Worm (Caenorhabditis elegans) whole organism, L1 larva: Measurements from ENCODE around the gene D1044.6.

Source experiments
- Y116A8C.19 ChIP-seq: sonication (generic microtip); optimal IDR thresholded peaks from 2 replicates; lab custom pipeline; 2016; ENCODE audit warnings: missing compliant biosample characterization, missing genetic modification characterization, borderline replicate concordance
- aha-1 ChIP-seq: fragments of 150-350 bp; optimal IDR thresholded peaks from 2 replicates; lab custom pipeline; 2014; ENCODE audit warnings: missing biosample characterization, missing genetic modification characterization
- alr-1 ChIP-seq: fragments of 200-800 bp; sonication (Bioruptor generic); optimal IDR thresholded peaks from 2 replicates; lab custom pipeline; 2018; ENCODE audit warnings: borderline replicate concordance, mild to moderate bottlenecking, missing genetic modification characterization, missing compliant biosample characterization
- ceh-82 ChIP-seq, 3 experiments: fragments of 150-350 bp in 1 of 3; sonication (generic microtip) in 2 of 3; optimal IDR thresholded peaks; 2 replicates each; lab custom pipeline; 2014 to 2017; ENCODE audit warnings: missing biosample characterization in 3 of 3, missing genetic modification characterization in 3 of 3
- ces-1 ChIP-seq: fragments of 150-350 bp; optimal IDR thresholded peaks from 2 replicates; lab custom pipeline; 2014; ENCODE audit warnings: missing biosample characterization, missing genetic modification reagents, missing genetic modification characterization
- dsc-1 ChIP-seq: sonication (generic microtip); optimal IDR thresholded peaks from 2 replicates; lab custom pipeline; 2016; ENCODE audit warnings: mild to moderate bottlenecking, missing genetic modification characterization, missing compliant biosample characterization
- efl-1 ChIP-seq, 4 experiments: fragments of 150-350 bp; optimal IDR thresholded peaks in 3 of 4; peaks in 1 of 4; 1 replicate in 1 of 4; 2 replicates in 3 of 4; lab custom pipeline; 2014; ENCODE audit warnings: missing biosample characterization in 2 of 4, missing genetic modification characterization in 2 of 4, missing genetic modification reagents in 2 of 4
- egl-13 ChIP-seq: sonication (generic microtip); optimal IDR thresholded peaks from 2 replicates; lab custom pipeline; 2016; ENCODE audit warnings: missing genotype, missing genetic modification reagents, missing genetic modification characterization, missing compliant biosample characterization
- egl-27 ChIP-seq, 2 experiments: fragments of 150-350 bp in 1 of 2; sonication (generic microtip); optimal IDR thresholded peaks; 3 replicates each; lab custom pipeline; 2017 to 2018; ENCODE audit warnings: missing biosample characterization in 2 of 2, missing genetic modification characterization in 2 of 2, missing genetic modification reagents in 2 of 2
- elt-3 ChIP-seq, 6 experiments: fragments of 150-350 bp in 1 of 6; sonication (generic microtip); optimal IDR thresholded peaks; 2 replicates each; lab custom pipeline; 2017 to 2018; ENCODE audit warnings: missing biosample characterization in 6 of 6, missing genetic modification characterization in 6 of 6, inconsistent platforms in 1 of 6
- ets-5 ChIP-seq: fragments of 200-800 bp; sonication (Bioruptor generic); IDR thresholded peaks from 2 replicates; pipeline ENCODE4 v1.3.6; 2022; ENCODE audit warnings: missing genetic modification characterization, missing compliant biosample characterization
- fkh-8 ChIP-seq: sonication (generic microtip); optimal IDR thresholded peaks from 2 replicates; lab custom pipeline; 2016; ENCODE audit warnings: mild to moderate bottlenecking, missing genetic modification characterization, missing compliant biosample characterization
- fos-1 ChIP-seq: fragments of 150-350 bp; optimal IDR thresholded peaks from 2 replicates; lab custom pipeline; 2014; ENCODE audit warnings: missing biosample characterization, missing genetic modification characterization
- hlh-17 ChIP-seq: fragments of 200-800 bp; sonication (Bioruptor generic); optimal IDR thresholded peaks from 2 replicates; lab custom pipeline; 2018; ENCODE audit warnings: missing genetic modification characterization, mild to moderate bottlenecking, missing compliant biosample characterization, moderate library complexity, borderline replicate concordance
- hpl-2 ChIP-seq: fragments of 150-350 bp; optimal IDR thresholded peaks from 2 replicates; lab custom pipeline; 2014; ENCODE audit warnings: missing biosample characterization, missing genetic modification reagents, missing genetic modification characterization
- isw-1 ChIP-seq: fragments of 200-800 bp; sonication (Bioruptor generic); IDR thresholded peaks from 2 replicates; pipeline ENCODE4 v1.3.6; 2022; ENCODE audit warnings: missing genetic modification characterization, missing compliant biosample characterization
- jun-1 ChIP-seq: fragments of 150-350 bp; optimal IDR thresholded peaks from 2 replicates; lab custom pipeline; 2014; ENCODE audit warnings: missing biosample characterization, missing genetic modification reagents, missing genetic modification characterization
- lin-13 ChIP-seq: fragments of 150-350 bp; optimal IDR thresholded peaks from 2 replicates; lab custom pipeline; 2014; ENCODE audit warnings: missing biosample characterization, missing genetic modification reagents, missing genetic modification characterization
- lin-15B ChIP-seq: fragments of 150-350 bp; sonication (generic microtip); optimal IDR thresholded peaks from 3 replicates; lab custom pipeline; 2014; ENCODE audit warnings: missing biosample characterization, missing genetic modification characterization
- lin-35 ChIP-seq, 2 experiments: fragments of 150-350 bp; optimal IDR thresholded peaks; 2 replicates each; lab custom pipeline; 2014; ENCODE audit warnings: missing biosample characterization in 2 of 2, missing genetic modification characterization in 2 of 2, missing genetic modification reagents in 2 of 2
- lin-39 ChIP-seq: fragments of 150-350 bp; optimal IDR thresholded peaks from 2 replicates; lab custom pipeline; 2014; ENCODE audit warnings: missing biosample characterization, missing genetic modification reagents, missing genetic modification characterization
- lir-3 ChIP-seq: sonication (generic microtip); optimal IDR thresholded peaks from 2 replicates; lab custom pipeline; 2016; ENCODE audit warnings: mild to moderate bottlenecking, missing genetic modification characterization, moderate library complexity, missing compliant biosample characterization; ENCODE audit not compliant: poor library complexity
- lsy-2 ChIP-seq, 2 experiments: fragments of 150-350 bp; optimal IDR thresholded peaks; 2 replicates each; lab custom pipeline; 2014; ENCODE audit warnings: missing biosample characterization in 2 of 2, missing genetic modification characterization in 2 of 2
- mab-9 ChIP-seq: fragments of 200-800 bp; sonication (Bioruptor generic); IDR thresholded peaks from 2 replicates; pipeline ENCODE4 v1.3.6; 2022; ENCODE audit warnings: missing genetic modification reagents, missing genetic modification characterization, missing compliant biosample characterization
- mdl-1 ChIP-seq, 2 experiments: fragments of 150-350 bp; optimal IDR thresholded peaks; 2 replicates each; lab custom pipeline; 2014 to 2017; ENCODE audit warnings: missing biosample characterization in 2 of 2, missing genetic modification characterization in 2 of 2, inconsistent platforms in 1 of 2
- nhr-12 ChIP-seq: sonication (generic microtip); optimal IDR thresholded peaks from 2 replicates; lab custom pipeline; 2017; ENCODE audit warnings: missing biosample characterization, missing genetic modification characterization
- nhr-20 ChIP-seq: sonication (generic microtip); optimal IDR thresholded peaks from 2 replicates; lab custom pipeline; 2016; ENCODE audit warnings: mild to moderate bottlenecking, missing genetic modification characterization, missing compliant biosample characterization
- nhr-237 ChIP-seq: fragments of 150-350 bp; optimal IDR thresholded peaks from 2 replicates; lab custom pipeline; 2014; ENCODE audit warnings: missing biosample characterization, missing genetic modification characterization
- nhr-28 ChIP-seq: fragments of 150-350 bp; optimal IDR thresholded peaks from 2 replicates; lab custom pipeline; 2014; ENCODE audit warnings: missing biosample characterization, missing genetic modification characterization
- nhr-47 ChIP-seq: sonication (generic microtip); optimal IDR thresholded peaks from 2 replicates; lab custom pipeline; 2016; ENCODE audit warnings: mild to moderate bottlenecking, missing genetic modification characterization, moderate library complexity, missing compliant biosample characterization
- nhr-77 ChIP-seq: fragments of 150-350 bp; optimal IDR thresholded peaks from 2 replicates; lab custom pipeline; 2014; ENCODE audit warnings: missing biosample characterization, missing genetic modification characterization
- nhr-85 ChIP-seq: sonication (generic microtip); peaks from one replicate; lab custom pipeline; 2016; ENCODE audit warnings: missing genetic modification characterization, inconsistent platforms, missing compliant biosample characterization
- pax-3 ChIP-seq: fragments of 200-800 bp; sonication (Bioruptor generic); optimal IDR thresholded peaks from 2 replicates; lab custom pipeline; 2018; ENCODE audit warnings: mild to moderate bottlenecking, missing genetic modification characterization, moderate library complexity, missing compliant biosample characterization
- rnt-1 ChIP-seq: sonication (generic microtip); optimal IDR thresholded peaks from 2 replicates; lab custom pipeline; 2016; ENCODE audit warnings: mild to moderate bottlenecking, missing genetic modification characterization, moderate library complexity, missing compliant biosample characterization
- snu-23 ChIP-seq: sonication (generic microtip); optimal IDR thresholded peaks from 2 replicates; lab custom pipeline; 2016; ENCODE audit warnings: missing genetic modification characterization, missing compliant biosample characterization
- sptf-1 ChIP-seq: fragments of 150-350 bp; optimal IDR thresholded peaks from 2 replicates; lab custom pipeline; 2014; ENCODE audit warnings: missing biosample characterization, missing genetic modification characterization
- sup-37 ChIP-seq: fragments of 200-800 bp; sonication (Bioruptor generic); optimal IDR thresholded peaks from 2 replicates; lab custom pipeline; 2018; ENCODE audit warnings: mild to moderate bottlenecking, missing genetic modification characterization, missing compliant biosample characterization
- tbx-2 ChIP-seq: sonication (generic microtip); optimal IDR thresholded peaks from 2 replicates; lab custom pipeline; 2016; ENCODE audit warnings: missing genetic modification characterization, missing compliant biosample characterization
- unc-130 ChIP-seq: fragments of 150-350 bp; optimal IDR thresholded peaks from 2 replicates; lab custom pipeline; 2017; ENCODE audit warnings: missing biosample characterization, missing genetic modification characterization, inconsistent platforms
- unc-30 ChIP-seq: sonication (generic microtip); optimal IDR thresholded peaks from 2 replicates; lab custom pipeline; 2017; ENCODE audit warnings: missing biosample characterization, missing genetic modification characterization
- unc-62 ChIP-seq: fragments of 150-350 bp; optimal IDR thresholded peaks from 2 replicates; lab custom pipeline; 2014; ENCODE audit warnings: missing biosample characterization, missing genetic modification reagents, missing genetic modification characterization
- unc-98 ChIP-seq: fragments of 200-800 bp; sonication (Bioruptor generic); IDR thresholded peaks from 2 replicates; pipeline ENCODE4 v1.3.6; 2022; ENCODE audit warnings: missing genetic modification characterization, missing compliant biosample characterization
- vab-15 ChIP-seq: sonication (generic microtip); optimal IDR thresholded peaks from 2 replicates; lab custom pipeline; 2017; ENCODE audit warnings: missing genotype, mild to moderate bottlenecking, missing genetic modification characterization, missing compliant biosample characterization
- xbp-1 ChIP-seq: sonication (generic microtip); optimal IDR thresholded peaks from 2 replicates; lab custom pipeline; 2016; ENCODE audit warnings: missing genetic modification characterization, missing compliant biosample characterization

The D1044.6 gene

ce11 chrIII:5563680-5564079, 20.7 kb upstream of the D1044.6 start (continued):
- TF ChIP-seq efl-1 (optimal IDR thresholded peaks at IDR 0.05; lab: Kevin White, UChicago), result peak; percentile 11 to 19
- TF ChIP-seq efl-1 (GFP tag; optimal IDR thresholded peaks at IDR 0.05 in 1 of 2; lab: Kevin White, UChicago), result peak in 1 of 2 experiments; percentile 87
- TF ChIP-seq, all 84 proteins: peak for 16

- TF ChIP-seq egl-27 (tag; optimal IDR thresholded peaks at IDR 0.05; lab: Kevin White, UChicago) (no peak), unc-62 (no peak), lsy-2 (tag; optimal IDR thresholded peaks at IDR 0.05; lab: Kevin White, UChicago) (no peak), nhr-77 (tag; lab: Kevin White, UChicago) (no peak), mab-9 (GFP tag; lab: Robert Waterston, UW) (no peak), lin-13 (no peak), nhr-85 (tag; lab: Kevin White, UChicago) (peak; percentile 1)
Measured at ce11 chrIII:5557246-5557819, 14.4 kb upstream of the D1044.6 start, which contains the start of gene rpc-2. rpc-2 (plus strand) TSS chrIII:5557365.

- TF ChIP-seq xbp-1 (peak; percentile 82), aha-1 (no peak), sptf-1 (tag; lab: Kevin White, UChicago) (no peak), egl-27 (tag; optimal IDR thresholded peaks at IDR 0.05; lab: Kevin White, UChicago) (no peak), ceh-82 (tag; optimal IDR thresholded peaks at IDR 0.05; lab: Kevin White, UChicago) (peak; percentile 42 to 81 (median 63)), sup-37 (GFP tag; lab: Kevin White, UChicago) (no peak), nhr-20 (peak; percentile 90), snu-23 (peak; percentile 89), lin-39 (tag; lab: Kevin White, UChicago) (peak; percentile 69), alr-1 (tag; lab: Kevin White, UChicago) (no peak), nhr-85 (tag; lab: Kevin White, UChicago) (peak; percentile 89), vab-15 (tag; lab: Kevin White, UChicago) (peak; percentile 7), dsc-1 (tag; lab: Kevin White, UChicago) (peak; percentile 90), ets-5 (GFP tag; lab: Robert Waterston, UW) (no peak), jun-1 (no peak), elt-3 (tag; optimal IDR thresholded peaks at IDR 0.05; lab: Kevin White, UChicago) (peak in 1 of 6 experiments; percentile 61), isw-1 (GFP tag; lab: Robert Waterston, UW) (peak; percentile 53; the same call in 1 of the 2 replicates), nhr-47 (tag; lab: Kevin White, UChicago) (peak; percentile 80), fkh-8 (peak; percentile 23), Y116A8C.19 (tag; lab: Kevin White, UChicago) (no peak), pax-3 (tag; lab: Kevin White, UChicago) (no peak), nhr-12 (no peak), unc-98 (no peak), unc-130 (tag; lab: Kevin White, UChicago) (peak; percentile 72), unc-30 (no peak), lir-3 (tag; lab: Kevin White, UChicago) (peak; percentile 67), fos-1 (tag; lab: Kevin White, UChicago) (no peak), lsy-2 (tag; optimal IDR thresholded peaks at IDR 0.05; lab: Kevin White, UChicago) (peak; percentile 69 to 73), rnt-1 (tag; lab: Kevin White, UChicago) (peak; percentile 83), tbx-2 (tag; lab: Kevin White, UChicago) (peak; percentile 72), nhr-237 (no peak), mab-9 (GFP tag; lab: Robert Waterston, UW) (no peak), lin-13 (peak; percentile 38), nhr-28 (tag; lab: Kevin White, UChicago) (no peak), hlh-17 (GFP tag; lab: Kevin White, UChicago) (no peak), lin-35 (GFP tag; optimal IDR thresholded peaks at IDR 0.05; lab: Kevin White, UChicago) (peak; percentile 44 to 64), mdl-1 (tag; optimal IDR thresholded peaks at IDR 0.05; lab: Kevin White, UChicago) (peak in 1 of 2 experiments; percentile 43), unc-62 (no peak), efl-1 (optimal IDR thresholded peaks at IDR 0.05; lab: Kevin White, UChicago) (peak; percentile 56 to 74), efl-1 (GFP tag; optimal IDR thresholded peaks at IDR 0.05 in 1 of 2; lab: Kevin White, UChicago) (peak; percentile 46 to 97), hpl-2 (no peak), lin-15B (tag; lab: Kevin White, UChicago) (peak; percentile 32), ces-1 (GFP tag; lab: Kevin White, UChicago) (no peak), egl-13 (peak; percentile 70)
Measured at ce11 chrIII:5554884-5555500, 12.0 kb upstream of the D1044.6 start, which contains the start of the genes nmad-1 and hach-1. nmad-1 (minus strand) TSS chrIII:5554934. hach-1 (plus strand) TSS chrIII:5555450.
